Worm (Caenorhabditis elegans) whole organism, L4/young adult: ENCODE measurements around the gene dph-5.

Source experiments
- W03F9.2 ChIP-seq: fragments of 150-350 bp; optimal IDR thresholded peaks from 2 replicates; lab custom pipeline; 2014; ENCODE audit warnings: missing biosample characterization, missing genetic modification characterization
- dao-5 ChIP-seq: sonication (generic microtip); optimal IDR thresholded peaks from 2 replicates; lab custom pipeline; 2016; ENCODE audit warnings: missing genotype, missing genetic modification characterization, moderate library complexity, missing compliant biosample characterization
- him-1 ChIP-seq: sonication (generic microtip); optimal IDR thresholded peaks from 2 replicates; lab custom pipeline; 2016; ENCODE audit warnings: missing genotype, missing genetic modification reagents, missing genetic modification characterization, missing compliant biosample characterization

DNA sequence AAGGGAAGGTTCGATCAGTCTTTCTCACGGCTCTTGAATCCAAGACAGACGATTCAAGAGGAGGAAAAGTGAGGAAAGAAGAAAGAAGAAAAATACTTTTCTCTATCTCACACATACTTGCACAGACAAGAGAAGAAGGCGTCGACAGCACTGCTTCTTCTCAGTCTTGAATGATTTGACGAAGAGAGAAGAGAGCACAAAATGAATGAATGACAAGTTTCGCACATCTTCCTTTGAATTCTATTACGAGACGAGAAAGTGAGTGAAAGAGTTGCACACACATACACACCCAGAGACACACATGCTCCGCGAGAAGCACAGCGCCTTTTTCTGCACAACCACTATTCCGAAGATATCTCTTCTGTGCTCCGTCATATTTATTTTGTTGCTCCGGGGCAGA, 14.3 kb upstream of the dph-5 start:
- TF ChIP-seq him-1 (tag; lab: Kevin White, UChicago) (no peak), W03F9.2 (no peak), dao-5 (tag; lab: Kevin White, UChicago) (no peak)
